Fruit fly (Drosophila melanogaster): ENCODE measurements around the gene mRNA-cap.

Gene mRNA-cap

dm6 chrX:14199967-14200531, 42.6 kb downstream of the mRNA-cap start, which contains the start of gene CG11590 (continued):
- TF ChIP-seq al (GFP tag; IDR thresholded peaks at IDR 0.05), result no peak

dm6 chrX:14193013-14193412, 49.6 kb downstream of the mRNA-cap start, which contains the start of gene yl:
Gene yl (plus strand): TSS chrX:14193214.
- TF ChIP-seq Sox100B (GFP tag; optimal IDR thresholded peaks at IDR 0.05) (no peak), gcm (GFP tag; optimal IDR thresholded peaks at IDR 0.05) (no peak), sob (GFP tag; IDR thresholded peaks at IDR 0.05) (no peak), CG6254 (GFP tag; optimal IDR thresholded peaks at IDR 0.05) (no peak), Drgx (GFP tag; IDR thresholded peaks at IDR 0.05) (no peak), gfzf (GFP tag; optimal IDR thresholded peaks at IDR 0.05) (peak; percentile 15), CG18476 (GFP tag; optimal IDR thresholded peaks at IDR 0.05) (no peak), Myb (GFP tag; optimal IDR thresholded peaks at IDR 0.05) (peak; percentile 8), Opbp (GFP tag; IDR thresholded peaks at IDR 0.05; ENCODE audit: partially characterized antibody) (no peak)

dm6 chrX:14191918-14192317, 50.7 kb downstream of the mRNA-cap start, which contains the start of gene CG13403:
Gene CG13403 (minus strand): TSS chrX:14192018.
- TF ChIP-seq esg (GFP tag; conservative IDR thresholded peaks at IDR 0.05) (no peak), CoRest (tag; optimal IDR thresholded peaks at IDR 0.05) (no peak), CG11085 (GFP tag; IDR thresholded peaks at IDR 0.05) (no peak), Vsx1 (GFP tag; optimal IDR thresholded peaks at IDR 0.05) (no peak), CG3065 (GFP tag; optimal IDR thresholded peaks at IDR 0.05) (no peak), phol (tag; optimal IDR thresholded peaks at IDR 0.05) (no peak), CG10565 (GFP tag; optimal IDR thresholded peaks at IDR 0.05) (no peak), Elba2 (GFP tag; optimal IDR thresholded peaks at IDR 0.05) (no peak), CG8359 (GFP tag; optimal IDR thresholded peaks at IDR 0.05; ENCODE audit: borderline replicate concordance) (no peak), CG13424 (tag; optimal IDR thresholded peaks at IDR 0.05) (no peak), CG16863 (GFP tag; optimal IDR thresholded peaks at IDR 0.05) (no peak), CG11456 (GFP tag; IDR thresholded peaks at IDR 0.05) (no peak), CG3281 (GFP tag; optimal IDR thresholded peaks at IDR 0.05) (no peak), ERR (GFP tag; optimal IDR thresholded peaks at IDR 0.05) (no peak), E2f2 (GFP tag; IDR thresholded peaks at IDR 0.05) (no peak), CG10147 (GFP tag; optimal IDR thresholded peaks at IDR 0.05) (no peak), CG9876 (GFP tag; optimal IDR thresholded peaks at IDR 0.05) (no peak), pum (GFP tag; optimal IDR thresholded peaks at IDR 0.05) (no peak), CG8089 (GFP tag; optimal IDR thresholded peaks at IDR 0.05) (no peak)
